Worm (Caenorhabditis elegans) whole organism, early embryonic: ENCODE results near the gene zzz-1.

Experiments used
- B0310.2 ChIP-seq: sonication (generic microtip); optimal IDR thresholded peaks from 2 replicates; lab custom pipeline; 2016; ENCODE audit warnings: mild to moderate bottlenecking, missing genetic modification characterization, missing compliant biosample characterization
- ama-1 ChIP-seq: fragments of 150-350 bp; optimal IDR thresholded peaks from 2 replicates; lab custom pipeline; 2014
- ceh-13 ChIP-seq: fragments of 200-800 bp; sonication (Bioruptor generic); optimal IDR thresholded peaks from 2 replicates; lab custom pipeline; 2018; ENCODE audit warnings: mild to moderate bottlenecking, missing genetic modification characterization, missing compliant biosample characterization
- ceh-36 ChIP-seq: sonication (generic microtip); optimal IDR thresholded peaks from 2 replicates; lab custom pipeline; 2016; ENCODE audit warnings: missing genetic modification characterization, inconsistent platforms, missing compliant biosample characterization
- flt-1 ChIP-seq: fragments of 200-800 bp; sonication (Bioruptor generic); IDR thresholded peaks from 2 replicates; pipeline ENCODE4 v1.3.6; 2022; ENCODE audit warnings: missing genetic modification characterization, missing compliant biosample characterization
- hmbx-1 ChIP-seq: sonication (generic microtip); optimal IDR thresholded peaks from 2 replicates; lab custom pipeline; 2016; ENCODE audit warnings: mild to moderate bottlenecking, missing genetic modification characterization, missing compliant biosample characterization
- hmg-4 ChIP-seq: fragments of 200-800 bp; sonication (Bioruptor generic); optimal IDR thresholded peaks from 2 replicates; lab custom pipeline; 2018; ENCODE audit warnings: mild to moderate bottlenecking, missing genetic modification characterization, missing compliant biosample characterization
- hnd-1 ChIP-seq: sonication (generic microtip); optimal IDR thresholded peaks from 2 replicates; lab custom pipeline; 2016; ENCODE audit warnings: missing genetic modification characterization, missing compliant biosample characterization
- pes-1 ChIP-seq: fragments of 200-800 bp; sonication (Bioruptor generic); IDR thresholded peaks from 2 replicates; pipeline ENCODE4 v1.3.6; 2022; ENCODE audit warnings: missing genetic modification reagents, missing genetic modification characterization, missing compliant biosample characterization
- sea-1 ChIP-seq: fragments of 200-800 bp; sonication (Bioruptor generic); conservative IDR thresholded peaks from 2 replicates; pipeline ENCODE4 v1.3.6; 2022; ENCODE audit warnings: missing genetic modification characterization, missing compliant biosample characterization
- tbx-11 ChIP-seq: fragments of 200-800 bp; sonication (Bioruptor generic); IDR thresholded peaks from 2 replicates; pipeline ENCODE4 v1.3.6; 2022; ENCODE audit warnings: missing genetic modification characterization, missing compliant biosample characterization
- tbx-37 ChIP-seq: fragments of 200-800 bp; sonication (Bioruptor generic); conservative IDR thresholded peaks from 2 replicates; pipeline ENCODE4 v1.3.6; 2022; ENCODE audit warnings: missing genetic modification reagents, missing genetic modification characterization, missing compliant biosample characterization

- TF ChIP-seq tbx-11 (no peak), hmg-4 (no peak), B0310.2 (tag; lab: Kevin White, UChicago) (no peak), hnd-1 (tag; lab: Kevin White, UChicago) (no peak), tbx-37 (GFP tag; lab: Robert Waterston, UW) (no peak), flt-1 (GFP tag; lab: Robert Waterston, UW) (no peak), ceh-36 (no peak), ceh-13 (GFP tag; lab: Kevin White, UChicago) (no peak), hmbx-1 (tag; lab: Kevin White, UChicago) (no peak), pes-1 (GFP tag; lab: Robert Waterston, UW) (no peak), ama-1 (lab: Kevin White, UChicago) (no peak), sea-1 (GFP tag; lab: Robert Waterston, UW) (no peak)
These were observed 46.9 kb upstream of the zzz-1 start, which contains the start of gene F17C11.13 for ce11 chrV:10955681-10956476.
